Worm (Caenorhabditis elegans): ENCODE results near the gene C14C6.3.
A peak's percentile ranks its signal among the peaks of the same experiment; 100 is the strongest.

C14C6.3 gene

ce11 chrV:536571-536970 lies 6.7 kb upstream of the C14C6.3 start, which contains the start of gene C14C6.5:
TSS of gene C14C6.5 (plus strand) at chrV:536628.
- TF ChIP-seq bed-3 (GFP tag; optimal IDR thresholded peaks at IDR 0.05) (no peak), sptf-1 (tag; optimal IDR thresholded peaks at IDR 0.05) (no peak), lin-32 (GFP tag; optimal IDR thresholded peaks at IDR 0.05) (no peak), nhr-237 (tag; optimal IDR thresholded peaks at IDR 0.05) (no peak), hlh-1 (tag; optimal IDR thresholded peaks at IDR 0.05) (no peak), ces-1 (GFP tag; optimal IDR thresholded peaks at IDR 0.05) (no peak), cnd-1 (tag; optimal IDR thresholded peaks at IDR 0.05) (no peak), mep-1 (tag; optimal IDR thresholded peaks at IDR 0.05) (no peak), lsy-2 (tag; optimal IDR thresholded peaks at IDR 0.05) (no peak), ceh-39 (tag; optimal IDR thresholded peaks at IDR 0.05) (no peak), tbx-8 (GFP tag; optimal IDR thresholded peaks at IDR 0.05) (no peak), flh-1 (GFP tag; optimal IDR thresholded peaks at IDR 0.05) (no peak), ztf-11 (tag; optimal IDR thresholded peaks at IDR 0.05) (no peak), elt-3 (tag; optimal IDR thresholded peaks at IDR 0.05) (no peak), ham-2 (GFP tag; optimal IDR thresholded peaks at IDR 0.05) (no peak), ceh-43 (GFP tag; optimal IDR thresholded peaks at IDR 0.05) (no peak)

- TF ChIP-seq elt-1 (tag; optimal IDR thresholded peaks at IDR 0.05; ENCODE audit: borderline replicate concordance, insufficient read depth) (peak; percentile 77), lsy-2 (tag; optimal IDR thresholded peaks at IDR 0.05) (no peak)
Measured at ce11 chrV:539040-539510, 4.2 kb upstream of the C14C6.3 start, which contains the start of gene nhr-155. TSS of gene nhr-155 (plus strand) at chrV:539460.

- no peak for TF ChIP-seq mep-1 (tag; optimal IDR thresholded peaks at IDR 0.05)
- no peak for TF ChIP-seq ces-1 (GFP tag; optimal IDR thresholded peaks at IDR 0.05)
- no peak for TF ChIP-seq nhr-2 (tag; optimal IDR thresholded peaks at IDR 0.05)
- no peak for TF ChIP-seq ztf-11 (tag; optimal IDR thresholded peaks at IDR 0.05)
Measured at ce11 chrV:541470-541869, 1.8 kb upstream of the C14C6.3 start.

- no peak for TF ChIP-seq elt-1 (tag; optimal IDR thresholded peaks at IDR 0.05; ENCODE audit: borderline replicate concordance, insufficient read depth)
- no peak for TF ChIP-seq mab-5 (tag; optimal IDR thresholded peaks at IDR 0.05)
- TF ChIP-seq ztf-11 (tag; optimal IDR thresholded peaks at IDR 0.05), result no peak
- no peak for TF ChIP-seq unc-120 (tag; optimal IDR thresholded peaks at IDR 0.05; ENCODE audit: poor library complexity, severe bottlenecking)
- no peak for TF ChIP-seq bed-3 (GFP tag; optimal IDR thresholded peaks at IDR 0.05)
- TF ChIP-seq drap-1 (GFP tag; optimal IDR thresholded peaks at IDR 0.05), result no peak
- TF ChIP-seq elt-3 (tag; optimal IDR thresholded peaks at IDR 0.05), result no peak
- no peak for TF ChIP-seq blmp-1 (tag; optimal IDR thresholded peaks at IDR 0.05)
- TF ChIP-seq sem-2 (GFP tag; optimal IDR thresholded peaks at IDR 0.05), result no peak
- no peak for TF ChIP-seq pha-4 (tag; optimal IDR thresholded peaks at IDR 0.05)
- TF ChIP-seq ces-1 (GFP tag; optimal IDR thresholded peaks at IDR 0.05), result no peak
- TF ChIP-seq nhr-2 (tag; optimal IDR thresholded peaks at IDR 0.05), result no peak
Measured at ce11 chrV:547980-548379, 4.7 kb downstream of the C14C6.3 start, which contains the start of gene C14C6.6. TSS of gene C14C6.6 (minus strand) at chrV:548080.

- no peak for TF ChIP-seq drap-1 (GFP tag; optimal IDR thresholded peaks at IDR 0.05)
- TF ChIP-seq nhr-237 (tag; optimal IDR thresholded peaks at IDR 0.05), result no peak
- TF ChIP-seq flh-1 (GFP tag; optimal IDR thresholded peaks at IDR 0.05), result no peak
- no peak for TF ChIP-seq ceh-83 (GFP tag; optimal IDR thresholded peaks at IDR 0.05)
- no peak for TF ChIP-seq elt-1 (tag; optimal IDR thresholded peaks at IDR 0.05; ENCODE audit: borderline replicate concordance, insufficient read depth)
Measured at ce11 chrV:552406-552805, 9.1 kb downstream of the C14C6.3 start.

ce11 chrV:553067-553466 lies 9.8 kb downstream of the C14C6.3 start, which contains the start of gene C14C6.8:
TSS of gene C14C6.8 (minus strand) at chrV:553167.
- TF ChIP-seq mab-5 (tag; optimal IDR thresholded peaks at IDR 0.05) (no peak), ham-2 (GFP tag; optimal IDR thresholded peaks at IDR 0.05) (no peak), elt-3 (tag; optimal IDR thresholded peaks at IDR 0.05) (no peak), sem-2 (GFP tag; optimal IDR thresholded peaks at IDR 0.05) (no peak), nhr-28 (tag; optimal IDR thresholded peaks at IDR 0.05) (no peak), sptf-1 (tag; optimal IDR thresholded peaks at IDR 0.05) (no peak), lin-13 (tag; optimal IDR thresholded peaks at IDR 0.05) (no peak), ceh-83 (GFP tag; optimal IDR thresholded peaks at IDR 0.05) (no peak), mls-2 (tag; optimal IDR thresholded peaks at IDR 0.05) (no peak), tbx-8 (GFP tag; optimal IDR thresholded peaks at IDR 0.05) (no peak), blmp-1 (tag; optimal IDR thresholded peaks at IDR 0.05) (no peak), cnd-1 (tag; optimal IDR thresholded peaks at IDR 0.05) (no peak), unc-62 (GFP tag; optimal IDR thresholded peaks at IDR 0.05) (no peak)
